Worm (Caenorhabditis elegans): ENCODE results near the gene osm-6.

DNA sequence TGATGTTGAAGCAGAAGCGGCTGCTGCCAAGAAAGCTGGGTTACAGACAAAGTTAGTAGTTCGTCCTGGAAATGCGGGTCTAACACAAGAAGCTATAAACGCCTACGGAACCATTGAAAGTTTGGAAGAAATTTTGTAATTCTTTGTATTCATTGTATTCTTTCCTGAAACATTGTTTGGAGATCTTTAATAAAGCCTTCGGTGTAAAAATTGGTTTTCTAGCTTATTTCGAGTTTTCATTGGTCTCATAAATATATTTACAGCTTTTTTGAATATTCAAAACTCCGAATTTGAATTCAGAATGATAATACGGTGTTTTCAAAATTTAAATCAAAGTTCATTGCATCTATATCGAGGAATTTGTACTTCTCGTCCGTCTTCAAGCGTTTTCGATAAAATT is 7.6 kb upstream of the osm-6 start, which contains the start of gene F58H1.8:
- TF ChIP-seq ztf-29 (GFP tag; IDR thresholded peaks at IDR 0.05) (no peak), tab-1 (GFP tag; IDR thresholded peaks at IDR 0.05) (no peak), ref-1 (GFP tag; conservative IDR thresholded peaks at IDR 0.05) (no peak), cog-1 (tag; optimal IDR thresholded peaks at IDR 0.05) (no peak), klf-2 (GFP tag; conservative IDR thresholded peaks at IDR 0.05) (no peak), flt-1 (GFP tag; IDR thresholded peaks at IDR 0.05) (no peak), med-1 (GFP tag; optimal IDR thresholded peaks at IDR 0.05; ENCODE audit: insufficient read depth) (no peak)

Measured in whole organism, midembryonic.